Worm (Caenorhabditis elegans) whole organism, mixed stage, embryonic: Measurements from ENCODE around the gene Y37D8A.16.

Experiments used
- elt-3 ChIP-seq: fragments of 150-350 bp; optimal IDR thresholded peaks from 2 replicates; lab custom pipeline; 2014; ENCODE audit warnings: missing biosample characterization, missing genetic modification characterization
- lsy-2 ChIP-seq: fragments of 150-350 bp; optimal IDR thresholded peaks from 2 replicates; lab custom pipeline; 2014; ENCODE audit warnings: missing biosample characterization, missing genetic modification characterization
- mep-1 ChIP-seq: fragments of 150-350 bp; optimal IDR thresholded peaks from 2 replicates; lab custom pipeline; 2017; ENCODE audit warnings: missing biosample characterization, missing genetic modification reagents, missing genetic modification characterization, inconsistent platforms
- nhr-12 ChIP-seq: fragments of 150-350 bp; optimal IDR thresholded peaks from 2 replicates; lab custom pipeline; 2014; ENCODE audit warnings: missing biosample characterization, missing genetic modification characterization
- nhr-237 ChIP-seq: fragments of 150-350 bp; optimal IDR thresholded peaks from 2 replicates; lab custom pipeline; 2014; ENCODE audit warnings: missing biosample characterization, missing genetic modification characterization
- pha-4 ChIP-seq: fragments of 150-350 bp; optimal IDR thresholded peaks from 2 replicates; lab custom pipeline; 2018; ENCODE audit warnings: missing biosample characterization, missing genetic modification reagents, missing genetic modification characterization
- snpc-4 ChIP-seq: fragments of 150-350 bp; optimal IDR thresholded peaks from 2 replicates; lab custom pipeline; 2014; ENCODE audit warnings: missing biosample characterization, missing genetic modification characterization
- tbx-8 ChIP-seq: fragments of 200-800 bp; sonication (Bioruptor generic); optimal IDR thresholded peaks from 2 replicates; lab custom pipeline; 2018; ENCODE audit warnings: mild to moderate bottlenecking, missing genetic modification characterization, moderate library complexity, missing compliant biosample characterization
- unc-39 ChIP-seq: fragments of 150-350 bp; optimal IDR thresholded peaks from 2 replicates; lab custom pipeline; 2014; ENCODE audit warnings: missing biosample characterization, missing genetic modification characterization
- ztf-11 ChIP-seq: fragments of 150-350 bp; optimal IDR thresholded peaks from 2 replicates; lab custom pipeline; 2014; ENCODE audit warnings: missing biosample characterization, missing genetic modification characterization

DNA sequence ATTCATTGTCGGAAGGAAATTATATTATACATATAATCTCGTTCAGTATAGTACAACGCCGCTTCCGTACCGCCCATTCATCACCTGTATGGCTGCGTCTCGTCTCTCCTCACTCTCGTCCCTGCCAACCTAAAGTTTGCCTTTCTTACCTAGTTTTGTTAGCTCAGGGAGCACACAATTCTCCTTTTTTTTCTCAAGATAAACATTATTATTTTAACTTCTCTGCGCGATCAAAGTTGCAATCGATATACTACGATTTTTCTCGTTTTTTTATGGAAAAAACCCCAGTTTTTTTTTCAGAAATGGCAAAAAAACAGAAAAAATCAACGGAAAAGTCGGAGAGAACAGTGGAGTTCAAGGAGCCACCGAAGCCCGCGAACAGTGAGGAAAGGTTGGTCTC is 15.9 kb upstream of the Y37D8A.16 start, which contains the start of gene epg-3:
- TF ChIP-seq snpc-4 (tag; lab: Kevin White, UChicago), result no peak
- no peak for TF ChIP-seq mep-1 (tag; lab: Kevin White, UChicago)
- TF ChIP-seq lsy-2 (tag; lab: Kevin White, UChicago), result no peak
- no peak for TF ChIP-seq elt-3
- TF ChIP-seq unc-39 (tag; lab: Kevin White, UChicago), result no peak
- TF ChIP-seq ztf-11 (tag; lab: Kevin White, UChicago), result no peak
- TF ChIP-seq tbx-8, result no peak
- TF ChIP-seq nhr-12 (tag; lab: Kevin White, UChicago), result no peak
- TF ChIP-seq pha-4, result no peak
- TF ChIP-seq nhr-237 (tag; lab: Kevin White, UChicago), result no peak
